Worm (Caenorhabditis elegans) whole organism, L4 larva: Measurements from ENCODE around the gene set-4.

Experiments used
- R02D3.7 ChIP-seq: fragments of 150-350 bp; sonication (generic microtip); optimal IDR thresholded peaks from 3 replicates; lab custom pipeline; 2014; ENCODE audit warnings: missing biosample characterization, missing genetic modification characterization
- T20F7.1 ChIP-seq: fragments of 200-800 bp; sonication (Bioruptor generic); optimal IDR thresholded peaks from 2 replicates; lab custom pipeline; 2018; ENCODE audit warnings: mild to moderate bottlenecking, missing genetic modification characterization, missing compliant biosample characterization
- T26A8.4 ChIP-seq: fragments of 200-800 bp; sonication (Bioruptor generic); IDR thresholded peaks from 2 replicates; pipeline ENCODE4 v1.3.6; 2022; ENCODE audit warnings: missing genetic modification characterization, missing compliant biosample characterization
- Y48G9A.11 ChIP-seq: fragments of 200-800 bp; sonication (Bioruptor generic); IDR thresholded peaks from 2 replicates; pipeline ENCODE4 v1.3.6; 2022; ENCODE audit warnings: missing genetic modification reagents, missing genetic modification characterization, missing compliant biosample characterization
- aha-1 ChIP-seq: fragments of 150-350 bp; peaks from one replicate; lab custom pipeline; 2014; ENCODE audit warnings: missing biosample characterization, missing genetic modification characterization
- aly-2 ChIP-seq: sonication (generic microtip); optimal IDR thresholded peaks from 2 replicates; lab custom pipeline; 2018; ENCODE audit warnings: missing biosample characterization, missing genetic modification characterization
- ama-1 ChIP-seq: fragments of 150-350 bp; optimal IDR thresholded peaks from 2 replicates; lab custom pipeline; 2014; ENCODE audit warnings: inconsistent platforms, mixed read lengths
- arid-1 ChIP-seq: fragments of 200-800 bp; sonication (Bioruptor generic); conservative IDR thresholded peaks from 2 replicates; pipeline ENCODE4 v1.3.6; 2022; ENCODE audit warnings: missing genetic modification reagents, missing genetic modification characterization, missing compliant biosample characterization
- ceh-20 ChIP-seq: fragments of 200-800 bp; sonication (Bioruptor generic); IDR thresholded peaks from 2 replicates; pipeline ENCODE4 v1.3.6; 2022; ENCODE audit warnings: missing genetic modification reagents, missing genetic modification characterization, missing compliant biosample characterization
- ceh-44 ChIP-seq: fragments of 200-800 bp; sonication (Bioruptor generic); IDR thresholded peaks from 2 replicates; pipeline ENCODE4 v1.3.6; 2022; ENCODE audit warnings: missing genetic modification reagents, missing genetic modification characterization, missing compliant biosample characterization
- ceh-82 ChIP-seq: sonication (generic microtip); optimal IDR thresholded peaks from 2 replicates; lab custom pipeline; 2017; ENCODE audit warnings: missing biosample characterization, missing genetic modification characterization
- ces-1 ChIP-seq: fragments of 150-350 bp; sonication (generic microtip); optimal IDR thresholded peaks from 4 replicates; lab custom pipeline; 2014; ENCODE audit warnings: missing biosample characterization, missing genetic modification reagents, missing genetic modification characterization
- ctbp-1 ChIP-seq: fragments of 200-800 bp; sonication (Bioruptor generic); IDR thresholded peaks from 2 replicates; pipeline ENCODE4 v1.3.6; 2022; ENCODE audit warnings: missing genetic modification reagents, missing genetic modification characterization, missing compliant biosample characterization
- daf-16 ChIP-seq, 3 experiments: sonication (generic microtip); optimal IDR thresholded peaks; 2 replicates each; lab custom pipeline; 2016 to 2017; ENCODE audit warnings: missing genetic modification characterization in 3 of 3, missing genetic modification reagents in 3 of 3, mild to moderate bottlenecking in 2 of 3, missing compliant biosample characterization in 2 of 3, missing biosample characterization in 1 of 3, moderate library complexity in 1 of 3
- dmd-6 ChIP-seq: fragments of 200-800 bp; sonication (Bioruptor generic); IDR thresholded peaks from 2 replicates; pipeline ENCODE4 v1.3.6; 2022; ENCODE audit warnings: missing genetic modification reagents, missing genetic modification characterization, missing compliant biosample characterization
- dmd-8 ChIP-seq: fragments of 200-800 bp; sonication (Bioruptor generic); IDR thresholded peaks from 2 replicates; pipeline ENCODE4 v1.3.6; 2022; ENCODE audit warnings: missing genetic modification characterization, missing compliant biosample characterization
- duxl-1 ChIP-seq: sonication (generic microtip); optimal IDR thresholded peaks from 2 replicates; lab custom pipeline; 2016; ENCODE audit warnings: mild to moderate bottlenecking, missing genetic modification characterization, moderate library complexity, missing compliant biosample characterization; ENCODE audit not compliant: poor library complexity
- dve-1 ChIP-seq: sonication (generic microtip); optimal IDR thresholded peaks from 2 replicates; lab custom pipeline; 2017; ENCODE audit warnings: antibody characterized with exemption, mild to moderate bottlenecking, missing genetic modification characterization, missing compliant biosample characterization; ENCODE audit not compliant: insufficient read depth
- egl-27 ChIP-seq: sonication (generic microtip); optimal IDR thresholded peaks from 3 replicates; lab custom pipeline; 2017; ENCODE audit warnings: missing biosample characterization, missing genetic modification reagents, missing genetic modification characterization
- fos-1 ChIP-seq: fragments of 150-350 bp; optimal IDR thresholded peaks from 2 replicates; lab custom pipeline; 2014; ENCODE audit warnings: missing biosample characterization, missing genetic modification characterization
- hif-1 ChIP-seq, 2 experiments: sonication (generic microtip); optimal IDR thresholded peaks; 2 replicates each; lab custom pipeline; 2016 to 2017; ENCODE audit warnings: missing compliant biosample characterization in 2 of 2, missing genetic modification characterization in 2 of 2, missing genetic modification reagents in 2 of 2, missing genotype in 2 of 2, mild to moderate bottlenecking in 1 of 2
- hlh-11 ChIP-seq: fragments of 200-800 bp; sonication (Bioruptor generic); optimal IDR thresholded peaks from 2 replicates; lab custom pipeline; 2018; ENCODE audit warnings: mild to moderate bottlenecking, missing genetic modification characterization, missing compliant biosample characterization
- hlh-30 ChIP-seq: sonication (generic microtip); optimal IDR thresholded peaks from 2 replicates; lab custom pipeline; 2017; ENCODE audit warnings: antibody characterized with exemption, mild to moderate bottlenecking, missing genetic modification characterization, missing compliant biosample characterization; ENCODE audit not compliant: insufficient read depth
- lin-1 ChIP-seq: fragments of 200-800 bp; sonication (Bioruptor generic); IDR thresholded peaks from 2 replicates; pipeline ENCODE4 v1.3.6; 2022; ENCODE audit warnings: missing genetic modification reagents, missing genetic modification characterization, missing compliant biosample characterization
- lin-29 ChIP-seq: fragments of 200-800 bp; sonication (Bioruptor generic); IDR thresholded peaks from 2 replicates; pipeline ENCODE4 v1.3.6; 2022; ENCODE audit warnings: missing genetic modification reagents, missing genetic modification characterization, missing compliant biosample characterization
- lsy-2 ChIP-seq, 2 experiments: fragments of 150-350 bp in 1 of 2; sonication (generic microtip) in 1 of 2; optimal IDR thresholded peaks; 2 replicates each; lab custom pipeline; 2014 to 2017; ENCODE audit warnings: missing biosample characterization in 2 of 2, missing genetic modification characterization in 2 of 2
- mdl-1 ChIP-seq, 2 experiments: fragments of 150-350 bp in 1 of 2; sonication (generic microtip) in 1 of 2; optimal IDR thresholded peaks; 2 replicates each; lab custom pipeline; 2014 to 2017; ENCODE audit warnings: missing biosample characterization in 2 of 2, missing genetic modification characterization in 2 of 2
- mdt-29 ChIP-seq: fragments of 200-800 bp; sonication (Bioruptor generic); IDR thresholded peaks from 2 replicates; pipeline ENCODE4 v1.3.6; 2022; ENCODE audit warnings: missing genetic modification reagents, missing genetic modification characterization, missing compliant biosample characterization
- mep-1 ChIP-seq: fragments of 150-350 bp; sonication (generic microtip); optimal IDR thresholded peaks from 3 replicates; lab custom pipeline; 2014; ENCODE audit warnings: missing biosample characterization, missing genetic modification characterization
- mes-2 ChIP-seq: sonication (generic microtip); optimal IDR thresholded peaks from 2 replicates; lab custom pipeline; 2016; ENCODE audit warnings: missing genotype, mild to moderate bottlenecking, missing genetic modification characterization, missing compliant biosample characterization; ENCODE audit not compliant: poor library complexity, severe bottlenecking
- mxl-3 ChIP-seq: fragments of 200-800 bp; sonication (Bioruptor generic); optimal IDR thresholded peaks from 2 replicates; lab custom pipeline; 2018; ENCODE audit warnings: mild to moderate bottlenecking, missing genetic modification characterization, missing compliant biosample characterization
- nhr-10 ChIP-seq: fragments of 150-350 bp; optimal IDR thresholded peaks from 2 replicates; lab custom pipeline; 2014; ENCODE audit warnings: missing biosample characterization, missing genetic modification characterization
- nhr-102 ChIP-seq: sonication (generic microtip); optimal IDR thresholded peaks from 2 replicates; lab custom pipeline; 2016; ENCODE audit warnings: mild to moderate bottlenecking, missing genetic modification characterization, moderate library complexity, missing compliant biosample characterization
- nhr-111 ChIP-seq: fragments of 200-800 bp; sonication (Bioruptor generic); optimal IDR thresholded peaks from 2 replicates; lab custom pipeline; 2018; ENCODE audit warnings: mild to moderate bottlenecking, missing genetic modification characterization, missing compliant biosample characterization
- nhr-28 ChIP-seq: fragments of 150-350 bp; optimal IDR thresholded peaks from 2 replicates; lab custom pipeline; 2014; ENCODE audit warnings: missing biosample characterization, missing genetic modification characterization
- nhr-41 ChIP-seq: fragments of 200-800 bp; sonication (Bioruptor generic); IDR thresholded peaks from 2 replicates; pipeline ENCODE4 v1.3.6; 2022; ENCODE audit warnings: missing genetic modification reagents, missing genetic modification characterization, missing compliant biosample characterization
- nhr-48 ChIP-seq: sonication (generic microtip); optimal IDR thresholded peaks from 2 replicates; lab custom pipeline; 2016; ENCODE audit warnings: mild to moderate bottlenecking, missing genetic modification characterization, missing compliant biosample characterization
- nhr-6 ChIP-seq: fragments of 150-350 bp; optimal IDR thresholded peaks from 2 replicates; lab custom pipeline; 2014; ENCODE audit warnings: missing biosample characterization, missing genetic modification characterization
- nhr-76 ChIP-seq: fragments of 150-350 bp; optimal IDR thresholded peaks from 2 replicates; lab custom pipeline; 2014; ENCODE audit warnings: missing biosample characterization, missing genetic modification characterization
- nhr-77 ChIP-seq: fragments of 150-350 bp; optimal IDR thresholded peaks from 2 replicates; lab custom pipeline; 2014; ENCODE audit warnings: missing biosample characterization, missing genetic modification characterization
- php-3 ChIP-seq: fragments of 200-800 bp; sonication (Bioruptor generic); IDR thresholded peaks from 2 replicates; pipeline ENCODE4 v1.3.6; 2022; ENCODE audit warnings: missing genetic modification reagents, missing genetic modification characterization, missing compliant biosample characterization
- pqm-1 ChIP-seq: sonication (generic microtip); optimal IDR thresholded peaks from 2 replicates; lab custom pipeline; 2017; ENCODE audit warnings: missing biosample characterization, missing genetic modification characterization
- rbr-2 ChIP-seq: sonication (generic microtip); optimal IDR thresholded peaks from 2 replicates; lab custom pipeline; 2016; ENCODE audit warnings: missing genotype, missing genetic modification characterization, missing compliant biosample characterization
- snpc-1.2 ChIP-seq: fragments of 200-800 bp; sonication (Bioruptor generic); IDR thresholded peaks from 2 replicates; pipeline ENCODE4 v1.3.6; 2022; ENCODE audit warnings: missing genetic modification reagents, missing genetic modification characterization, missing compliant biosample characterization
- tra-1 ChIP-seq: fragments of 200-800 bp; sonication (Bioruptor generic); IDR thresholded peaks from 2 replicates; pipeline ENCODE4 v1.3.6; 2022; ENCODE audit warnings: missing genetic modification reagents, missing genetic modification characterization, missing compliant biosample characterization
- unc-130 ChIP-seq: sonication (generic microtip); optimal IDR thresholded peaks from 2 replicates; lab custom pipeline; 2016; ENCODE audit warnings: missing genetic modification reagents, missing genetic modification characterization, missing compliant biosample characterization
- unc-62 ChIP-seq, 3 experiments: fragments of 150-350 bp in 1 of 3; sonication (generic microtip); optimal IDR thresholded peaks in 2 of 3; peaks in 1 of 3; 1 replicate in 1 of 3; 2 replicates in 2 of 3; lab custom pipeline; 2014 to 2017; ENCODE audit warnings: missing biosample characterization in 3 of 3, missing genetic modification characterization in 3 of 3, missing genetic modification reagents in 3 of 3, missing genotype in 1 of 3
- zag-1 ChIP-seq: fragments of 150-350 bp; optimal IDR thresholded peaks from 2 replicates; lab custom pipeline; 2014; ENCODE audit warnings: missing biosample characterization, missing genetic modification characterization
- zfp-2 ChIP-seq: sonication (generic microtip); optimal IDR thresholded peaks from 2 replicates; lab custom pipeline; 2016; ENCODE audit warnings: mild to moderate bottlenecking, missing genetic modification characterization, missing compliant biosample characterization
- zip-11 ChIP-seq: fragments of 200-800 bp; sonication (Bioruptor generic); IDR thresholded peaks from 2 replicates; pipeline ENCODE4 v1.3.6; 2022; ENCODE audit warnings: missing genetic modification characterization, missing compliant biosample characterization
- ztf-11 ChIP-seq: fragments of 150-350 bp; optimal IDR thresholded peaks from 2 replicates; lab custom pipeline; 2014; ENCODE audit warnings: missing biosample characterization, missing genetic modification characterization

Gene set-4

DNA sequence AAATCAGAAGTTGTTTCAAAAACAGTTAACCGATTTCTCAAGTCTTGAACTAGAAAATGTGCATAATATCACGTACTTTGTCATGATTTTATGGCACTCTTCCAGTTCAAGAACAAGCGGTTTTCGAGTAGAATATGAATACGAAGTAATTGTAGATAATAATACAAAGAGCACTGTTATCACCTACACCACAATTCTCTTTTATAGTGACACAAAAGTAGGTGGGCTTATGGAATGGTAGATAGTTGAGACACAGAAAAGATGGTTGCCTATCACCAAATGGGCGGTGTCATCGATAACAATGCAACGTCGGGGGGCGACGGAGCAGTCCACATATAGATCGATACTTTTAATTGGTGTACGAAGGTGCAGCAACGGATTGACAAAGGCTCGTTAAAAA is 2.5 kb downstream of the set-4 start:
- TF ChIP-seq hlh-11 (tag; lab: Kevin White, UChicago) (peak; percentile 88), mdt-29 (GFP tag; lab: Robert Waterston, UW) (no peak), mes-2 (tag; lab: Kevin White, UChicago) (peak; percentile 18), lsy-2 (tag; optimal IDR thresholded peaks at IDR 0.05; lab: Kevin White, UChicago) (no peak), ceh-20 (GFP tag; lab: Robert Waterston, UW) (peak; percentile 41; the same call in 1 of the 2 replicates), nhr-10 (tag; lab: Kevin White, UChicago) (peak; percentile 58), zag-1 (tag; lab: Kevin White, UChicago) (no peak), fos-1 (no peak), aly-2 (no peak), egl-27 (no peak), aha-1 (tag; lab: Kevin White, UChicago) (peak; percentile 53), lin-1 (peak; percentile 73), tra-1 (GFP tag; lab: Robert Waterston, UW) (peak; percentile 80), daf-16 (GFP tag; optimal IDR thresholded peaks at IDR 0.05; lab: Kevin White, UChicago) (peak in 1 of 2 experiments; percentile 9), daf-16 (tag; optimal IDR thresholded peaks at IDR 0.05; lab: Kevin White, UChicago) (peak; percentile 62), nhr-76 (tag; lab: Kevin White, UChicago) (no peak), T20F7.1 (peak; percentile 9), nhr-102 (tag; lab: Kevin White, UChicago) (peak; percentile 35), unc-130 (no peak), lin-29 (GFP tag; lab: Robert Waterston, UW) (no peak), zip-11 (GFP tag; lab: Robert Waterston, UW) (no peak), nhr-48 (tag; lab: Kevin White, UChicago) (peak; percentile 59), rbr-2 (tag; lab: Kevin White, UChicago) (no peak), duxl-1 (no peak), nhr-6 (tag; lab: Kevin White, UChicago) (no peak), hlh-30 (peak; percentile 13), dmd-8 (no peak), Y48G9A.11 (no peak), ces-1 (GFP tag; lab: Kevin White, UChicago) (no peak), mxl-3 (peak; percentile 47), ztf-11 (no peak), unc-62 (GFP tag; optimal IDR thresholded peaks at IDR 0.05 in 1 of 2; lab: Kevin White, UChicago) (peak in 1 of 2 experiments; percentile 71), unc-62 (tag; optimal IDR thresholded peaks at IDR 0.05; lab: Kevin White, UChicago) (no peak), snpc-1.2 (no peak), hif-1 (tag; optimal IDR thresholded peaks at IDR 0.05; lab: Kevin White, UChicago) (peak in 1 of 2 experiments; percentile 16), php-3 (GFP tag; lab: Robert Waterston, UW) (peak; percentile 76), ama-1 (lab: Kevin White, UChicago) (peak; percentile 43), arid-1 (GFP tag; lab: Robert Waterston, UW) (no peak), dve-1 (tag; lab: Kevin White, UChicago) (peak; percentile 82), pqm-1 (tag; lab: Kevin White, UChicago) (peak; percentile 99), mep-1 (peak; percentile 27), nhr-28 (peak; percentile 97), dmd-6 (peak; percentile 88), nhr-77 (tag; lab: Kevin White, UChicago) (no peak)

ce11 chrII:6327317-6327716 is 3.8 kb downstream of the set-4 start:
- TF ChIP-seq hlh-30 (no peak), ctbp-1 (GFP tag; lab: Robert Waterston, UW) (no peak), rbr-2 (tag; lab: Kevin White, UChicago) (no peak), pqm-1 (tag; lab: Kevin White, UChicago) (peak; percentile 97), R02D3.7 (no peak), ces-1 (GFP tag; lab: Kevin White, UChicago) (no peak), mxl-3 (peak; percentile 70), nhr-111 (GFP tag; lab: Kevin White, UChicago) (no peak), nhr-48 (tag; lab: Kevin White, UChicago) (peak; percentile 67), ceh-44 (GFP tag; lab: Robert Waterston, UW) (no peak), nhr-41 (no peak), lin-1 (peak; percentile 78), Y48G9A.11 (no peak), arid-1 (GFP tag; lab: Robert Waterston, UW) (no peak), zfp-2 (tag; lab: Kevin White, UChicago) (no peak), T26A8.4 (GFP tag; lab: Robert Waterston, UW) (no peak), ceh-82 (no peak), aha-1 (tag; lab: Kevin White, UChicago) (no peak), mdl-1 (tag; optimal IDR thresholded peaks at IDR 0.05; lab: Kevin White, UChicago) (no peak), dmd-8 (no peak)
